Worm (Caenorhabditis elegans): ENCODE measurements around the gene C25D7.15.

DNA sequence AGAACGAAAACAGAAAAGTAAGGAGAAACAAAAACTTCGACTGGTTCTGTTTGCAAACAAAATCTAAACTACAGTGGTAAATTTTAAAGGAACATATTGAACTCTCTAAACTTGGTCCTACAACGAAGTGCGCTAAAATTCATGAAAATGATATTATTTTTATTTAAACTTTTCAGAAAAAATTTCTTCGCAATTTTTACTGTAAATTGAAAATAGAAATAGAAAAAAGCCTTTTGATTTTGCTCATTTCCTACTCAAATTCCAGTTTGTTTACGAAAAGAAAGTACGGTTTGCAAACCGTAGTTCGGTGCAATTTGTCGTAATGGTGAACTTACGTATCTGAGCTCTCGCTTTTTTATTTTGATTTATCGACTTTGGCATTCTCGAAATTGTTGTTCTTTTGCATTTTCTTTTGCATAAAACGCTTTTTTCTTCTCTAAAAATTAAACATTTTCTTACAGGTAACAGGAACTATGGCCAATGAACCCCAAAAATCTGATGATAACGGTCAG, 6.3 kb downstream of the C25D7.15 start, which contains the start of gene otub-1:
- TF ChIP-seq lin-13 (GFP tag; optimal IDR thresholded peaks at IDR 0.05) (no peak), unc-62 (GFP tag; optimal IDR thresholded peaks at IDR 0.05 in 1 of 2) (peak in 1 of 2 experiments; percentile 47), unc-62 (tag; optimal IDR thresholded peaks at IDR 0.05) (no peak), tag-97 (GFP tag; IDR thresholded peaks at IDR 0.05) (no peak), D1046.2 (GFP tag; IDR thresholded peaks at IDR 0.05) (no peak), nhr-11 (tag; optimal IDR thresholded peaks at IDR 0.05) (no peak), mdl-1 (tag; optimal IDR thresholded peaks at IDR 0.05) (no peak), T26A8.4 (GFP tag; IDR thresholded peaks at IDR 0.05) (no peak)
